Worm (Caenorhabditis elegans): ENCODE data around the gene dlc-4.

dlc-4 gene

DNA sequence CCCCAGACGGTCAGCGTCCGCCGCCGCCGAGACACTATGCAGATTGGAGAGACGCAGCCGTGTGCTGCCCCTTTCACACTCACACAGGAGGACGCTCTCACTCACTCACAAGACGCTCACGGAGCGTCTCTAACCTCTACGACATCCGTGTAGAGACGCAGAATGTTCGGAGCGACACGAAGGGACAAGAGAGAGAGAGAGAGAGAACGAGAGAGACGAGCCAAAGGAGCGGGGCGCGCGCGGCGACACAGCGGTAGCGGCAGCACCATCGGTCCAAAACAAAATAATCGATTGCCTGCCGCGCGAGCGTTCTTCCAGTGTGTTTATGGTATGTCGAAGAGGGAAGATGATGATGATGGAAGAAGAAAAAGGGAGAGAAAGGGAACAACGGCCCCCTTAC lies 49.3 kb downstream of the dlc-4 start (continued):
- TF ChIP-seq ceh-58 (GFP tag; IDR thresholded peaks at IDR 0.05) (no peak), tbx-9 (tag; optimal IDR thresholded peaks at IDR 0.05; ENCODE audit: borderline replicate concordance) (no peak), madf-3 (GFP tag; IDR thresholded peaks at IDR 0.05) (no peak), bed-2 (GFP tag; IDR thresholded peaks at IDR 0.05) (peak; percentile 41; the same call in 1 of the 2 replicates)

DNA sequence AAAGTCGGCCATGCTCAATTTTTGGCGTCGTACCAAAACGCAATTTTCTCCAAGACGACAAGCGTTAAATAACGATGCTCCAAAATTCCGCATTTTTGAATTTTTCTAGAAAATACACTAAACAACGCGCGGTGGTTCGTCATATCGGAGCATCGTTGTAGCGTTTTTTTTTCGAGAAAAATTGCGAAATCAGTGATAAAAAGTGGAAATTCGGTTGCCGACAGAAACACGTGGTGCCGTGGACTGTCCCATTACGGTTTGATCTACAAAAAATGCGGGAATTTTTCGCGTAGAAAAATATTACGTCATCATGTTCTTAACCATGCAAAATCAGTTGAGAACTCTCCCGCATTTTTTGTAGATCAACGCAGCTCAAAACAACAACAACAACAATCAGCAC lies 49.9 kb downstream of the dlc-4 start:
- TF ChIP-seq sptf-2 (GFP tag; optimal IDR thresholded peaks at IDR 0.05): no peak
- no peak for TF ChIP-seq cebp-1 (GFP tag; IDR thresholded peaks at IDR 0.05)
- TF ChIP-seq cebp-1 (tag; optimal IDR thresholded peaks at IDR 0.05): peak; percentile 53

DNA sequence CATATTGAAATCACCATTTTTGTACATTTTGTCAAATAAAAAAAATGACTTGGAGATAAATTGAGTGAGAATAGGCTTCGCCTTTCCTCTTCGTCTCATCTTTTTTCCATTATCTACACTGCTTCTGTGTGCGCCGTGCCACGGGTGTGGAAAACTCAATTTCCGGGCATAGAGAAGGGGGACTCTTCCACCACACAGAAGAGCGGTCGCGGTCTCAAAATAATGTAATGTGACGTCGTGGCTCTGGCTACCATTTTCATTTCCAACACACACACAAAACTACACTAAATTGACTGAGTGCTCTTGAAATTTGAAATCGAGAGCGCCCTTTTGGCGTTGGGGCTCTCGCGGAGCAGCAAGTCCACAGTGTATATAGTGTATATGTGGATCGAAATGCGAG lies 50.9 kb downstream of the dlc-4 start:
- TF ChIP-seq unc-130 (GFP tag; optimal IDR thresholded peaks at IDR 0.05): no peak
- no peak for TF ChIP-seq egl-18 (GFP tag; IDR thresholded peaks at IDR 0.05)
- no peak for TF ChIP-seq cebp-2 (GFP tag; IDR thresholded peaks at IDR 0.05)
- TF ChIP-seq snpc-1.3 (tag; optimal IDR thresholded peaks at IDR 0.05; ENCODE audit: insufficient read depth): no peak
- TF ChIP-seq sptf-2 (GFP tag; optimal IDR thresholded peaks at IDR 0.05): no peak
- TF ChIP-seq let-526 (GFP tag; IDR thresholded peaks at IDR 0.05): no peak
- TF ChIP-seq B0019.2 (GFP tag; conservative IDR thresholded peaks at IDR 0.05): no peak
- TF ChIP-seq madf-8 (GFP tag; conservative IDR thresholded peaks at IDR 0.05): no peak
- TF ChIP-seq hrde-1 (tag; optimal IDR thresholded peaks at IDR 0.05; ENCODE audit: borderline replicate concordance): no peak
- no peak for TF ChIP-seq snpc-3.4 (tag; optimal IDR thresholded peaks at IDR 0.05)
- TF ChIP-seq F39B2.1 (GFP tag; IDR thresholded peaks at IDR 0.05): no peak
- TF ChIP-seq sdz-38 (tag; optimal IDR thresholded peaks at IDR 0.05): no peak
- TF ChIP-seq ztf-6 (GFP tag; IDR thresholded peaks at IDR 0.05): no peak
- TF ChIP-seq athp-1 (tag; optimal IDR thresholded peaks at IDR 0.05): no peak
- no peak for TF ChIP-seq hlh-26 (GFP tag; conservative IDR thresholded peaks at IDR 0.05)

All from whole organism, young adult.